Worm (Caenorhabditis elegans) whole organism, young adult: ENCODE data around the gene Y43F8B.29.

ENCODE experiments used
- B0019.2 ChIP-seq: fragments of 200-800 bp; sonication (Bioruptor generic); conservative IDR thresholded peaks from 2 replicates; pipeline ENCODE4 v1.3.6; 2022; ENCODE audit warnings: missing genetic modification reagents, missing genetic modification characterization, missing compliant biosample characterization
- B0261.1 ChIP-seq: sonication (generic microtip); optimal IDR thresholded peaks from 2 replicates; lab custom pipeline; 2016; ENCODE audit warnings: mild to moderate bottlenecking, missing genetic modification characterization, moderate library complexity, missing compliant biosample characterization
- B0336.3 ChIP-seq: fragments of 200-800 bp; sonication (Bioruptor generic); IDR thresholded peaks from 2 replicates; pipeline ENCODE4 v1.3.6; 2022; ENCODE audit warnings: missing genetic modification characterization, missing compliant biosample characterization
- C06A6.2 ChIP-seq: fragments of 200-800 bp; sonication (Bioruptor generic); conservative IDR thresholded peaks from 2 replicates; pipeline ENCODE4 v1.3.6; 2022; ENCODE audit warnings: missing genetic modification characterization, missing compliant biosample characterization
- C17E4.6 ChIP-seq: fragments of 200-800 bp; sonication (Bioruptor generic); IDR thresholded peaks from 2 replicates; pipeline ENCODE4 v1.3.6; 2022; ENCODE audit warnings: missing genetic modification reagents, missing genetic modification characterization, missing compliant biosample characterization
- F23B12.7 ChIP-seq: sonication (generic microtip); optimal IDR thresholded peaks from 2 replicates; lab custom pipeline; 2017; ENCODE audit warnings: missing genetic modification characterization, mild to moderate bottlenecking, missing compliant biosample characterization, antibody characterized with exemption, moderate library complexity; ENCODE audit not compliant: insufficient read depth
- F52B5.7 ChIP-seq: sonication (generic microtip); optimal IDR thresholded peaks from 2 replicates; lab custom pipeline; 2016; ENCODE audit warnings: mild to moderate bottlenecking, missing genetic modification characterization, missing compliant biosample characterization
- K12H6.12 ChIP-seq: fragments of 200-800 bp; sonication (Bioruptor generic); optimal IDR thresholded peaks from 2 replicates; lab custom pipeline; 2018; ENCODE audit warnings: mild to moderate bottlenecking, missing genetic modification characterization, missing compliant biosample characterization
- Y79H2A.3 ChIP-seq: fragments of 200-800 bp; sonication (Bioruptor generic); conservative IDR thresholded peaks from 2 replicates; pipeline ENCODE4 v1.3.6; 2022; ENCODE audit warnings: missing genetic modification reagents, missing genetic modification characterization, missing compliant biosample characterization
- akir-1 ChIP-seq: fragments of 200-800 bp; sonication (Bioruptor generic); optimal IDR thresholded peaks from 2 replicates; lab custom pipeline; 2018; ENCODE audit warnings: mild to moderate bottlenecking, missing genetic modification characterization, moderate library complexity, missing compliant biosample characterization
- ama-1 ChIP-seq, 3 experiments: fragments of 150-350 bp in 1 of 3; sonication (generic microtip) in 2 of 3; optimal IDR thresholded peaks; 2 replicates each; lab custom pipeline; 2014 to 2018; ENCODE audit warnings: missing biosample characterization in 2 of 3, missing genetic modification characterization in 2 of 3, missing genetic modification reagents in 2 of 3
- aptf-3 ChIP-seq: fragments of 200-800 bp; sonication (Bioruptor generic); IDR thresholded peaks from 2 replicates; pipeline ENCODE4 v1.3.6; 2022; ENCODE audit warnings: missing genetic modification characterization, missing compliant biosample characterization
- atf-7 ChIP-seq: sonication (generic microtip); optimal IDR thresholded peaks from 2 replicates; lab custom pipeline; 2017; ENCODE audit warnings: mild to moderate bottlenecking, missing genetic modification characterization, missing compliant biosample characterization
- attf-6 ChIP-seq: fragments of 200-800 bp; sonication (Bioruptor generic); IDR thresholded peaks from 2 replicates; pipeline ENCODE4 v1.3.6; 2022; ENCODE audit warnings: missing genetic modification reagents, missing genetic modification characterization, missing compliant biosample characterization
- bed-2 ChIP-seq: fragments of 200-800 bp; sonication (Bioruptor generic); IDR thresholded peaks from 2 replicates; pipeline ENCODE4 v1.3.6; 2022; ENCODE audit warnings: missing genetic modification reagents, missing genetic modification characterization, missing compliant biosample characterization
- cebp-1 ChIP-seq, 2 experiments: fragments of 200-800 bp in 1 of 2; sonication (Bioruptor generic) in 1 of 2; sonication (generic microtip) in 1 of 2; IDR thresholded peaks in 1 of 2; optimal IDR thresholded peaks in 1 of 2; 2 replicates each; pipeline versions ENCODE4 v1.3.6 to Lab custom; 2017 to 2022; ENCODE audit warnings: missing compliant biosample characterization in 2 of 2, missing genetic modification characterization in 2 of 2, mild to moderate bottlenecking in 1 of 2, missing genetic modification reagents in 1 of 2, moderate library complexity in 1 of 2
- ceh-27 ChIP-seq: fragments of 200-800 bp; sonication (Bioruptor generic); optimal IDR thresholded peaks from 2 replicates; lab custom pipeline; 2018; ENCODE audit warnings: mild to moderate bottlenecking, missing genetic modification characterization, moderate library complexity, missing compliant biosample characterization
- ceh-58 ChIP-seq: fragments of 200-800 bp; sonication (Bioruptor generic); IDR thresholded peaks from 2 replicates; pipeline ENCODE4 v1.3.6; 2022; ENCODE audit warnings: missing genetic modification characterization, missing compliant biosample characterization
- ceh-91 ChIP-seq: fragments of 200-800 bp; sonication (Bioruptor generic); IDR thresholded peaks from 2 replicates; pipeline ENCODE4 v1.3.6; 2022; ENCODE audit warnings: missing genetic modification reagents, missing genetic modification characterization, missing compliant biosample characterization
- egrh-3 ChIP-seq: fragments of 200-800 bp; sonication (Bioruptor generic); IDR thresholded peaks from 2 replicates; pipeline ENCODE4 v1.3.6; 2022; ENCODE audit warnings: missing genetic modification reagents, missing genetic modification characterization, missing compliant biosample characterization
- ekl-4 ChIP-seq: fragments of 200-800 bp; sonication (Bioruptor generic); IDR thresholded peaks from 2 replicates; pipeline ENCODE4 v1.3.6; 2022; ENCODE audit warnings: missing genetic modification reagents, missing genetic modification characterization, missing compliant biosample characterization
- gei-17 ChIP-seq: fragments of 200-800 bp; sonication (Bioruptor generic); optimal IDR thresholded peaks from 2 replicates; lab custom pipeline; 2018; ENCODE audit warnings: mild to moderate bottlenecking, missing genetic modification characterization, missing compliant biosample characterization
- let-607 ChIP-seq, 2 experiments: fragments of 200-800 bp in 1 of 2; sonication (Bioruptor generic) in 1 of 2; sonication (generic microtip) in 1 of 2; optimal IDR thresholded peaks; 2 replicates each; lab custom pipeline; 2016 to 2018; ENCODE audit warnings: mild to moderate bottlenecking in 2 of 2, missing compliant biosample characterization in 2 of 2, missing genetic modification characterization in 2 of 2, moderate library complexity in 2 of 2, missing genotype in 1 of 2
- lin-26 ChIP-seq: fragments of 200-800 bp; sonication (Bioruptor generic); IDR thresholded peaks from 2 replicates; pipeline ENCODE4 v1.3.6; 2022; ENCODE audit warnings: missing genetic modification reagents, missing genetic modification characterization, missing compliant biosample characterization
- lin-35 ChIP-seq, 3 experiments: fragments of 150-350 bp in 2 of 3; sonication (generic microtip) in 1 of 3; optimal IDR thresholded peaks; 2 replicates each; lab custom pipeline; 2014 to 2018; ENCODE audit warnings: missing biosample characterization in 3 of 3, missing genetic modification characterization in 3 of 3, missing genetic modification reagents in 3 of 3
- lsl-1 ChIP-seq: fragments of 200-800 bp; sonication (Bioruptor generic); optimal IDR thresholded peaks from 2 replicates; lab custom pipeline; 2018; ENCODE audit warnings: mild to moderate bottlenecking, missing genetic modification characterization, moderate library complexity, missing compliant biosample characterization
- madf-6 ChIP-seq: fragments of 200-800 bp; sonication (Bioruptor generic); IDR thresholded peaks from 2 replicates; pipeline ENCODE4 v1.3.6; 2022; ENCODE audit warnings: missing genetic modification reagents, missing genetic modification characterization, missing compliant biosample characterization
- madf-8 ChIP-seq: fragments of 200-800 bp; sonication (Bioruptor generic); conservative IDR thresholded peaks from 2 replicates; pipeline ENCODE4 v1.3.6; 2022; ENCODE audit warnings: missing genetic modification reagents, missing genetic modification characterization, missing compliant biosample characterization
- nfya-1 ChIP-seq: sonication (generic microtip); optimal IDR thresholded peaks from 2 replicates; lab custom pipeline; 2017; ENCODE audit warnings: antibody characterized with exemption, missing compliant biosample characterization, missing genetic modification characterization, borderline replicate concordance; ENCODE audit not compliant: insufficient read depth
- nfya-2 ChIP-seq: fragments of 200-800 bp; sonication (Bioruptor generic); IDR thresholded peaks from 2 replicates; pipeline ENCODE4 v1.3.6; 2022; ENCODE audit warnings: missing genetic modification reagents, missing genetic modification characterization, missing compliant biosample characterization
- nhr-179 ChIP-seq: sonication (generic microtip); optimal IDR thresholded peaks from 2 replicates; lab custom pipeline; 2016; ENCODE audit warnings: mild to moderate bottlenecking, missing genetic modification characterization, missing compliant biosample characterization
- nhr-27 ChIP-seq: fragments of 200-800 bp; sonication (Bioruptor generic); optimal IDR thresholded peaks from 2 replicates; lab custom pipeline; 2018; ENCODE audit warnings: mild to moderate bottlenecking, missing genetic modification characterization, moderate library complexity, missing compliant biosample characterization
- nhr-80 ChIP-seq: sonication (generic microtip); optimal IDR thresholded peaks from 2 replicates; lab custom pipeline; 2016; ENCODE audit warnings: missing genetic modification characterization, missing compliant biosample characterization
- rpc-1 ChIP-seq, 2 experiments: fragments of 150-350 bp in 1 of 2; sonication (generic microtip) in 1 of 2; optimal IDR thresholded peaks; 2 replicates each; lab custom pipeline; 2014 to 2018; ENCODE audit warnings: missing biosample characterization in 1 of 2, missing genetic modification characterization in 1 of 2, missing genetic modification reagents in 1 of 2, missing genotype in 1 of 2
- sdz-38 ChIP-seq: sonication (generic microtip); optimal IDR thresholded peaks from 2 replicates; lab custom pipeline; 2016; ENCODE audit warnings: missing genotype, missing genetic modification characterization, missing compliant biosample characterization
- snpc-3.4 ChIP-seq: sonication (generic microtip); optimal IDR thresholded peaks from 2 replicates; lab custom pipeline; 2017; ENCODE audit warnings: missing genetic modification characterization, mild to moderate bottlenecking, missing compliant biosample characterization, antibody characterized with exemption, moderate library complexity, missing genotype, missing genetic modification reagents
- snpc-4 ChIP-seq, 5 experiments: fragments of 150-350 bp in 1 of 5; sonication (generic microtip) in 4 of 5; optimal IDR thresholded peaks; 2 replicates each; lab custom pipeline; 2014 to 2018; ENCODE audit warnings: missing genetic modification characterization in 5 of 5, missing biosample characterization in 3 of 5, antibody characterized with exemption in 2 of 5, mild to moderate bottlenecking in 2 of 5, missing compliant biosample characterization in 2 of 5, missing genotype in 2 of 5, moderate library complexity in 2 of 5, missing genetic modification reagents in 1 of 5
- unc-130 ChIP-seq: sonication (generic microtip); optimal IDR thresholded peaks from 2 replicates; lab custom pipeline; 2016; ENCODE audit warnings: missing genetic modification reagents, missing genetic modification characterization, missing compliant biosample characterization
- unc-62 ChIP-seq: fragments of 150-350 bp; optimal IDR thresholded peaks from 2 replicates; lab custom pipeline; 2014; ENCODE audit warnings: missing biosample characterization, missing genetic modification reagents, missing genetic modification characterization
- xnd-1 ChIP-seq: sonication (generic microtip); optimal IDR thresholded peaks from 2 replicates; lab custom pipeline; 2016; ENCODE audit warnings: missing genotype, missing genetic modification reagents, missing genetic modification characterization, missing compliant biosample characterization
- zim-3 ChIP-seq: sonication (generic microtip); optimal IDR thresholded peaks from 2 replicates; lab custom pipeline; 2017; ENCODE audit warnings: mild to moderate bottlenecking, missing genetic modification characterization, moderate library complexity, missing compliant biosample characterization
- ztf-3 ChIP-seq: fragments of 200-800 bp; sonication (Bioruptor generic); optimal IDR thresholded peaks from 2 replicates; lab custom pipeline; 2018; ENCODE audit warnings: mild to moderate bottlenecking, missing genetic modification characterization, missing compliant biosample characterization
- ztf-6 ChIP-seq: fragments of 200-800 bp; sonication (Bioruptor generic); IDR thresholded peaks from 2 replicates; pipeline ENCODE4 v1.3.6; 2022; ENCODE audit warnings: missing genetic modification reagents, missing genetic modification characterization, missing compliant biosample characterization

Gene Y43F8B.29

DNA sequence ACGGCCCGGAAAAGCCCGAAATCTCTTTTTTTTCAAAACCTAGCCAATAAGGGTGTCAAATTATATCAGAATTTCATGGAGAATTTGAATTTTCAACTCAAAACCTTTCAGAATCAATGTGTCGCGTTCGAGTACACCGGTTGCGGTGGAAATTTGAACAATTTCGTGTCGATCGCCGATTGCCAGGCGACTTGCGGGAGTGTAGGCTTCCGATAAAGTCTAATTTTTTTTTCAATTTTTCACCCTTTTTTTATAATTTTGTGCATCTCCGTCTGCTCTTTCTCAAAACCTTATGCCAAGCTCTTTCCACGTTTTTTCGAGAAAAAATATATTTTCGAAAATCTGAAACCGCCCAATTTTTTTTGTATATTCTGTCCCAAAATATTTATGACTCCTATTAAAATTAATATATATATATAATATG, 28.1 kb downstream of the Y43F8B.29 start (continued):
- TF ChIP-seq madf-6 (GFP tag; lab: Robert Waterston, UW) (peak; percentile 58), ekl-4 (GFP tag; lab: Robert Waterston, UW) (peak; percentile 70), atf-7 (tag; lab: Kevin White, UChicago) (peak; percentile 57), let-607 (tag; optimal IDR thresholded peaks at IDR 0.05; lab: Kevin White, UChicago) (peak in 1 of 2 experiments; percentile 1), K12H6.12 (tag; lab: Kevin White, UChicago) (peak; percentile 10), C06A6.2 (GFP tag; lab: Robert Waterston, UW) (peak; percentile 32; the same call in 1 of the 2 replicates)

ce11 chrV:19520130-19520529, 28.7 kb downstream of the Y43F8B.29 start:
- TF ChIP-seq ztf-6 (GFP tag; lab: Robert Waterston, UW) = no peak
- TF ChIP-seq snpc-3.4 (tag; lab: Kevin White, UChicago) = no peak
- no peak for TF ChIP-seq xnd-1 (tag; lab: Kevin White, UChicago)
- TF ChIP-seq C06A6.2 (GFP tag; lab: Robert Waterston, UW) = no peak; the same call in 1 of the 2 replicates
- no peak for TF ChIP-seq nfya-2 (GFP tag; lab: Robert Waterston, UW)
- peak; percentile 77 for TF ChIP-seq ama-1 (optimal IDR thresholded peaks at IDR 0.05; lab: Kevin White, UChicago)
- TF ChIP-seq ama-1 (GFP tag; optimal IDR thresholded peaks at IDR 0.05; lab: Kevin White, UChicago) = no peak
- peak; percentile 76 for TF ChIP-seq zim-3 (tag; lab: Kevin White, UChicago)
- TF ChIP-seq unc-130 (GFP tag; lab: Kevin White, UChicago) = no peak
- no peak for TF ChIP-seq cebp-1 (GFP tag; IDR thresholded peaks at IDR 0.05; lab: Robert Waterston, UW)
- TF ChIP-seq cebp-1 (tag; optimal IDR thresholded peaks at IDR 0.05; lab: Kevin White, UChicago) = no peak
- no peak for TF ChIP-seq rpc-1 (optimal IDR thresholded peaks at IDR 0.05; lab: Kevin White, UChicago)
- TF ChIP-seq rpc-1 (tag; optimal IDR thresholded peaks at IDR 0.05; lab: Kevin White, UChicago) = no peak
- TF ChIP-seq unc-62 (GFP tag; lab: Kevin White, UChicago) = no peak
- no peak for TF ChIP-seq egrh-3
- no peak for TF ChIP-seq madf-8 (GFP tag; lab: Robert Waterston, UW)
- TF ChIP-seq madf-6 (GFP tag; lab: Robert Waterston, UW) = peak; percentile 56; the same call in 1 of the 2 replicates
- TF ChIP-seq F52B5.7 (tag; lab: Kevin White, UChicago) = no peak
- TF ChIP-seq C17E4.6 (GFP tag; lab: Robert Waterston, UW) = no peak
- no peak for TF ChIP-seq lsl-1 (GFP tag; lab: Kevin White, UChicago)
- no peak for TF ChIP-seq B0261.1 (tag; lab: Kevin White, UChicago)
- TF ChIP-seq attf-6 (GFP tag; lab: Robert Waterston, UW) = 0 out of 2 replicates have a peak, but pooled peaks have one; percentile 32
- TF ChIP-seq ceh-91 (GFP tag; lab: Robert Waterston, UW) = no peak
- TF ChIP-seq nhr-80 = no peak
- TF ChIP-seq snpc-4 (GFP tag; optimal IDR thresholded peaks at IDR 0.05; lab: Kevin White, UChicago) = no peak
- no peak for TF ChIP-seq snpc-4 (tag; optimal IDR thresholded peaks at IDR 0.05; lab: Kevin White, UChicago)
- TF ChIP-seq ceh-58 = no peak
- TF ChIP-seq lin-26 (GFP tag; lab: Robert Waterston, UW) = no peak; the same call in 1 of the 2 replicates
- no peak; the same call in 1 of the 2 replicates for TF ChIP-seq B0336.3
- no peak for TF ChIP-seq nhr-179
- TF ChIP-seq gei-17 (GFP tag; lab: Kevin White, UChicago) = no peak
- no peak for TF ChIP-seq ceh-27 (GFP tag; lab: Kevin White, UChicago)
- no peak for TF ChIP-seq atf-7 (tag; lab: Kevin White, UChicago)
- TF ChIP-seq bed-2 (GFP tag; lab: Robert Waterston, UW) = no peak
- no peak for TF ChIP-seq nfya-1 (tag; lab: Kevin White, UChicago)
- 0 out of 2 replicates have a peak, but pooled peaks have one; percentile 46 for TF ChIP-seq aptf-3 (GFP tag; lab: Robert Waterston, UW)
- TF ChIP-seq akir-1 = no peak
- no peak for TF ChIP-seq ztf-3 (GFP tag; lab: Kevin White, UChicago)
- no peak for TF ChIP-seq lin-35 (GFP tag; optimal IDR thresholded peaks at IDR 0.05; lab: Kevin White, UChicago)
- no peak for TF ChIP-seq sdz-38
- no peak for TF ChIP-seq F23B12.7 (tag; lab: Kevin White, UChicago)
- no peak for TF ChIP-seq nhr-27 (tag; lab: Kevin White, UChicago)
- no peak for TF ChIP-seq Y79H2A.3 (GFP tag; lab: Robert Waterston, UW)
- TF ChIP-seq B0019.2 (GFP tag; lab: Robert Waterston, UW) = no peak
